Worm (Caenorhabditis elegans) whole organism, L2 larva: Measurements from ENCODE around the gene ldp-1.

Source experiments
- R02D3.7 ChIP-seq: fragments of 150-350 bp; optimal IDR thresholded peaks from 2 replicates; lab custom pipeline; 2014; ENCODE audit warnings: missing biosample characterization, missing genetic modification characterization
- ama-1 ChIP-seq: fragments of 150-350 bp; optimal IDR thresholded peaks from 2 replicates; lab custom pipeline; 2018; ENCODE audit warnings: inconsistent platforms
- dmd-4 ChIP-seq: sonication (generic microtip); optimal IDR thresholded peaks from 2 replicates; lab custom pipeline; 2017; ENCODE audit warnings: missing biosample characterization, missing genetic modification characterization
- elt-1 ChIP-seq: fragments of 150-350 bp; optimal IDR thresholded peaks from 2 replicates; lab custom pipeline; 2014; ENCODE audit warnings: missing biosample characterization, missing genetic modification characterization
- elt-3 ChIP-seq: sonication (generic microtip); optimal IDR thresholded peaks from 2 replicates; lab custom pipeline; 2017; ENCODE audit warnings: missing biosample characterization, missing genetic modification characterization
- fos-1 ChIP-seq: fragments of 150-350 bp; optimal IDR thresholded peaks from 2 replicates; lab custom pipeline; 2014; ENCODE audit warnings: missing biosample characterization, missing genetic modification characterization
- mbf-1 ChIP-seq: sonication (generic microtip); optimal IDR thresholded peaks from 2 replicates; lab custom pipeline; 2017; ENCODE audit warnings: missing biosample characterization, missing genetic modification characterization
- nhr-12 ChIP-seq: fragments of 150-350 bp; optimal IDR thresholded peaks from 2 replicates; lab custom pipeline; 2014; ENCODE audit warnings: missing biosample characterization, missing genetic modification characterization
- snpc-4 ChIP-seq: fragments of 150-350 bp; optimal IDR thresholded peaks from 2 replicates; lab custom pipeline; 2014; ENCODE audit warnings: missing biosample characterization, missing genetic modification characterization
- unc-39 ChIP-seq: fragments of 150-350 bp; optimal IDR thresholded peaks from 2 replicates; lab custom pipeline; 2014; ENCODE audit warnings: missing biosample characterization, missing genetic modification characterization
- ztf-11 ChIP-seq: sonication (generic microtip); optimal IDR thresholded peaks from 2 replicates; lab custom pipeline; 2017; ENCODE audit warnings: missing biosample characterization, missing genetic modification characterization

DNA sequence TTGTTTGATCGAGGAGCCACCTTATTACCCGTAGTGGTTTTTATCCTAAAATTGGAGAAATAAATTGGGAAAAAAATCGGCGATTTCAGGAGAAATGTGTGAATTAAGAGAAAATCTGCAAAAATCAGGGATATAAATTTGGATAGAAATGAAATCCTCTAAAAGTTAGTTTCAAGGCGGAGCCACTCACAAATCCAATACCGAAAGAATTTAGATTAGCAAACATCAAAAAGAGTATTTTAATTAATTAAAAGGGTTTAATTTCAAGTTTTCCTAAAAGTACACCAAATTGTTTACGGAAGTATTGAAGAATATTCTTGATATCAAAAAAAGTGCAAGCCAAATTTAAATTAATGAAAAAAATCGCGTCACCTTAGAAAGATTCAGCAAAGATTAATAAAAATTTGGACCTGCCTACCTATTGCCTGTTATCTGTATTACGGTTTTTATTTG, 5.4 kb upstream of the ldp-1 start, which contains the start of gene F22F7.8:
- TF ChIP-seq R02D3.7 (tag; lab: Kevin White, UChicago) (no peak), elt-1 (no peak), dmd-4 (tag; lab: Kevin White, UChicago) (no peak), ama-1 (lab: Kevin White, UChicago) (no peak), ztf-11 (no peak), snpc-4 (tag; lab: Kevin White, UChicago) (no peak), fos-1 (no peak), elt-3 (tag; lab: Kevin White, UChicago) (no peak), unc-39 (tag; lab: Kevin White, UChicago) (no peak), mbf-1 (tag; lab: Kevin White, UChicago) (no peak), nhr-12 (tag; lab: Kevin White, UChicago) (no peak)
